Worm (Caenorhabditis elegans): ENCODE results near the gene D2024.5.

DNA sequence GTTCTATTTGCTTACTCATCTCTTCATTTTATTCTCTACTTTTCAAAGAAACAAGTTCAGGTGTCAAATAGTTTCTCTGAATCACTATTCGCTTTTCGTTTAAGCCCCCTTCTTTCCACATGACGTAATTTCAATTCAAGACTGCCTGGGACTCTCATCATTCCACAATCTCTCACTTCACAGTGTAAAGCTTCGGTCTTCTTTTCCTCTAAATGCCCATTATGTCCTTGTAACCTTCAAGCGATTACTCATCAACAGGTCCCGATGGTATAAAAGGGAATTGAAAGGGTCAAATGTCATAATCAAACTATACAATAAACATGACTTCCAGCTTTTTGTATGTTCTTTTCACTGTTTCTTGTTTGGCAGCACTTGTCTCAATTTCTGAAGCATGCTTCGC, 49.2 kb downstream of the D2024.5 start, which contains the start of gene C42D4.3:
- TF ChIP-seq ztf-11 (tag; optimal IDR thresholded peaks at IDR 0.05) = no peak
- no peak for TF ChIP-seq mep-1 (tag; optimal IDR thresholded peaks at IDR 0.05)
- TF ChIP-seq flh-1 (GFP tag; optimal IDR thresholded peaks at IDR 0.05) = no peak

Measured in whole organism, mixed stage, embryonic.